Fruit fly (Drosophila melanogaster) whole organism, embryonic: Measurements from ENCODE around the gene CG10413.

ENCODE experiments used
- Atf3 ChIP-seq: fragments of 200-800 bp; sonication (Bioruptor generic); optimal IDR thresholded peaks from 3 replicates; lab custom pipeline; 2016; ENCODE audit warnings: missing biosample characterization, missing genetic modification characterization
- Awh ChIP-seq: fragments of 200-800 bp; sonication (Bioruptor generic); IDR thresholded peaks from 2 replicates; pipeline ENCODE4, ENCODE4 v1.3.6; 2022; ENCODE audit warnings: missing biosample characterization, missing genetic modification characterization
- Blimp-1 ChIP-seq: fragments of 200-800 bp; sonication (Bioruptor generic); optimal IDR thresholded peaks from 3 replicates; lab custom pipeline; 2018; ENCODE audit warnings: missing biosample characterization, missing genetic modification characterization, mild to moderate bottlenecking, moderate library complexity, missing genetic modification reagents
- CG11456 ChIP-seq: fragments of 200-800 bp; sonication (Bioruptor generic); IDR thresholded peaks from 3 replicates; pipeline ENCODE4 v1.3.6; 2022; ENCODE audit warnings: missing biosample characterization, missing genetic modification characterization
- CG11504 ChIP-seq: fragments of 200-800 bp; sonication (Bioruptor generic); optimal IDR thresholded peaks from 3 replicates; lab custom pipeline; 2019; ENCODE audit warnings: missing biosample characterization, mild to moderate bottlenecking, missing genetic modification characterization, moderate library complexity
- CG12769 ChIP-seq: fragments of 200-800 bp; sonication (Bioruptor generic); optimal IDR thresholded peaks from 2 replicates; lab custom pipeline; 2019; ENCODE audit warnings: missing biosample characterization, mild to moderate bottlenecking, missing genetic modification characterization, moderate library complexity
- CG13123 ChIP-seq: fragments of 200-800 bp; sonication (Bioruptor generic); optimal IDR thresholded peaks from 2 replicates; lab custom pipeline; 2016; ENCODE audit warnings: missing biosample characterization, missing genetic modification characterization
- CG13424 ChIP-seq: fragments of 200-800 bp; sonication (Bioruptor generic); optimal IDR thresholded peaks from 2 replicates; lab custom pipeline; 2019; ENCODE audit warnings: missing biosample characterization, mild to moderate bottlenecking, missing genetic modification characterization, moderate library complexity
- CG14441 ChIP-seq: fragments of 200-800 bp; sonication (Bioruptor generic); IDR thresholded peaks from 2 replicates; pipeline ENCODE4 v1.3.6; 2022; ENCODE audit warnings: missing biosample characterization, missing genetic modification characterization
- CG14965 ChIP-seq: fragments of 200-800 bp; sonication (Bioruptor generic); optimal IDR thresholded peaks from 2 replicates; lab custom pipeline; 2016; ENCODE audit warnings: missing biosample characterization, missing genetic modification characterization, borderline replicate concordance
- CG16779 ChIP-seq: fragments of 200-800 bp; sonication (Bioruptor generic); IDR thresholded peaks from 2 replicates; pipeline ENCODE4 v1.3.6; 2022; ENCODE audit warnings: missing biosample characterization, missing genetic modification characterization
- CG18599 ChIP-seq: fragments of 200-800 bp; sonication (Bioruptor generic); optimal IDR thresholded peaks from 3 replicates; lab custom pipeline; 2017; ENCODE audit warnings: missing biosample characterization, missing genetic modification characterization, mild to moderate bottlenecking, moderate library complexity, missing genetic modification reagents
- CG2889 ChIP-seq: fragments of 200-800 bp; sonication (Bioruptor generic); IDR thresholded peaks from 3 replicates; pipeline ENCODE4 v1.3.6; 2022; ENCODE audit warnings: missing biosample characterization, missing genetic modification characterization
- CG3163 ChIP-seq: fragments of 200-800 bp; sonication (Bioruptor generic); optimal IDR thresholded peaks from 3 replicates; lab custom pipeline; 2016; ENCODE audit warnings: missing biosample characterization, missing genetic modification characterization
- CG33557 ChIP-seq: fragments of 200-800 bp; sonication (Bioruptor generic); optimal IDR thresholded peaks from 2 replicates; lab custom pipeline; 2019; ENCODE audit warnings: missing biosample characterization, mild to moderate bottlenecking, missing genetic modification characterization, moderate library complexity
- CG42726 ChIP-seq: fragments of 200-800 bp; sonication (Bioruptor generic); IDR thresholded peaks from 2 replicates; pipeline ENCODE4 v1.3.6; 2022; ENCODE audit warnings: missing biosample characterization, missing genetic modification characterization; ENCODE audit not compliant: partially characterized antibody
- CG6254 ChIP-seq: fragments of 200-800 bp; sonication (Bioruptor generic); optimal IDR thresholded peaks from 3 replicates; lab custom pipeline; 2017; ENCODE audit warnings: mild to moderate bottlenecking, missing biosample characterization, missing genetic modification reagents, missing genetic modification characterization
- CG7987 ChIP-seq: fragments of 200-800 bp; sonication (Bioruptor generic); optimal IDR thresholded peaks from 2 replicates; lab custom pipeline; 2018; ENCODE audit warnings: missing biosample characterization, mild to moderate bottlenecking, missing genetic modification characterization, moderate library complexity
- CG8281 ChIP-seq: fragments of 200-800 bp; sonication (Bioruptor generic); optimal IDR thresholded peaks from 2 replicates; lab custom pipeline; 2018; ENCODE audit warnings: missing biosample characterization, mild to moderate bottlenecking, missing genetic modification characterization, moderate library complexity
- CG8359 ChIP-seq: fragments of 200-800 bp; sonication (Bioruptor generic); optimal IDR thresholded peaks from 2 replicates; lab custom pipeline; 2017; ENCODE audit warnings: missing biosample characterization, mild to moderate bottlenecking, missing genetic modification characterization, borderline replicate concordance
- Ets65A ChIP-seq: fragments of 200-800 bp; sonication (Bioruptor generic); peaks from one replicate; lab custom pipeline; 2016; ENCODE audit warnings: missing biosample characterization, missing genetic modification characterization
- Fer2 ChIP-seq: fragments of 200-800 bp; sonication (Bioruptor generic); optimal IDR thresholded peaks from 2 replicates; lab custom pipeline; 2018; ENCODE audit warnings: missing biosample characterization, mild to moderate bottlenecking, missing genetic modification characterization, moderate library complexity
- Fer3 ChIP-seq: fragments of 200-800 bp; sonication (Bioruptor generic); optimal IDR thresholded peaks from 2 replicates; lab custom pipeline; 2018; ENCODE audit warnings: missing biosample characterization, mild to moderate bottlenecking, missing genetic modification characterization, moderate library complexity
- Jarid2 ChIP-seq: fragments of 200-800 bp; sonication (Bioruptor generic); optimal IDR thresholded peaks from 3 replicates; lab custom pipeline; 2017; ENCODE audit warnings: mild to moderate bottlenecking, missing biosample characterization, missing genetic modification reagents, missing genetic modification characterization
- Lpt ChIP-seq: fragments of >200 bp; optimal IDR thresholded peaks from 2 replicates; lab custom pipeline; 2018; ENCODE audit warnings: missing biosample characterization, missing genetic modification characterization
- MTF-1 ChIP-seq: fragments of 200-800 bp; sonication (Bioruptor generic); optimal IDR thresholded peaks from 2 replicates; lab custom pipeline; 2018; ENCODE audit warnings: missing biosample characterization, mild to moderate bottlenecking, missing genetic modification characterization, borderline replicate concordance
- Ptx1 ChIP-seq: fragments of 200-800 bp; sonication (Bioruptor generic); IDR thresholded peaks from 2 replicates; pipeline ENCODE4 v1.3.6; 2022; ENCODE audit warnings: missing biosample characterization, missing genetic modification characterization
- Sin3A ChIP-seq: fragments of >200 bp; optimal IDR thresholded peaks from 2 replicates; lab custom pipeline; 2018
- Sox100B ChIP-seq: fragments of 200-800 bp; sonication (Bioruptor generic); optimal IDR thresholded peaks from 3 replicates; lab custom pipeline; 2018; ENCODE audit warnings: missing biosample characterization, mild to moderate bottlenecking, missing genetic modification characterization
- Sry-β ChIP-seq: fragments of 200-800 bp; sonication (Bioruptor generic); optimal IDR thresholded peaks from 2 replicates; lab custom pipeline; 2018; ENCODE audit warnings: missing biosample characterization, mild to moderate bottlenecking, missing genetic modification characterization, moderate library complexity
- Stat92E ChIP-seq, 3 experiments: fragments of >200 bp in 2 of 3; fragments of 200-800 bp in 1 of 3; sonication (Bioruptor generic) in 1 of 3; optimal IDR thresholded peaks; 2 replicates each; lab custom pipeline; 2017 to 2019; ENCODE audit warnings: missing biosample characterization in 3 of 3, missing genetic modification characterization in 3 of 3, mild to moderate bottlenecking in 1 of 3, moderate library complexity in 1 of 3
- bab2 ChIP-seq: fragments of 200-800 bp; sonication (Bioruptor generic); optimal IDR thresholded peaks from 2 replicates; lab custom pipeline; 2016; ENCODE audit warnings: missing biosample characterization, missing genetic modification characterization
- bbx ChIP-seq: fragments of 200-800 bp; sonication (Bioruptor generic); IDR thresholded peaks from 2 replicates; pipeline ENCODE4 v1.3.6; 2022; ENCODE audit warnings: missing biosample characterization, missing genetic modification characterization; ENCODE audit not compliant: partially characterized antibody
- bowl ChIP-seq: fragments of 200-800 bp; sonication (Bioruptor generic); IDR thresholded peaks from 2 replicates; pipeline ENCODE4 v1.3.6; 2022; ENCODE audit warnings: missing biosample characterization, missing genetic modification characterization
- cato ChIP-seq: fragments of 200-800 bp; sonication (Bioruptor generic); optimal IDR thresholded peaks from 2 replicates; lab custom pipeline; 2016; ENCODE audit warnings: missing biosample characterization, missing genetic modification characterization, borderline replicate concordance
- crp ChIP-seq, 2 experiments: fragments of 200-800 bp; sonication (Bioruptor generic); optimal IDR thresholded peaks; 2 replicates in 1 of 2; 3 replicates in 1 of 2; lab custom pipeline; 2017; ENCODE audit warnings: missing biosample characterization in 2 of 2, missing genetic modification characterization in 2 of 2, mild to moderate bottlenecking in 1 of 2, moderate library complexity in 1 of 2
- dan ChIP-seq: fragments of 200-800 bp; sonication (Bioruptor generic); IDR thresholded peaks from 2 replicates; pipeline ENCODE4 v1.3.6; 2022; ENCODE audit warnings: missing biosample characterization, missing genetic modification characterization
- ewg ChIP-seq: fragments of 200-800 bp; sonication (Bioruptor generic); optimal IDR thresholded peaks from 3 replicates; lab custom pipeline; 2017; ENCODE audit warnings: mild to moderate bottlenecking, missing biosample characterization, missing genetic modification reagents, missing genetic modification characterization
- fu2 ChIP-seq: fragments of 200-800 bp; sonication (Bioruptor generic); optimal IDR thresholded peaks from 2 replicates; lab custom pipeline; 2016; ENCODE audit warnings: missing biosample characterization, missing genetic modification characterization
- hbn ChIP-seq: fragments of 200-800 bp; sonication (Bioruptor generic); IDR thresholded peaks from 2 replicates; pipeline ENCODE4 v1.3.6; 2022; ENCODE audit warnings: missing biosample characterization, missing genetic modification characterization; ENCODE audit not compliant: partially characterized antibody
- her ChIP-seq: fragments of 200-800 bp; sonication (Bioruptor generic); optimal IDR thresholded peaks from 2 replicates; lab custom pipeline; 2016; ENCODE audit warnings: missing biosample characterization, missing genetic modification characterization
- mirr ChIP-seq: fragments of 200-800 bp; sonication (Bioruptor generic); optimal IDR thresholded peaks from 3 replicates; lab custom pipeline; 2018; ENCODE audit warnings: missing biosample characterization, mild to moderate bottlenecking, missing genetic modification characterization
- mld ChIP-seq: fragments of 200-800 bp; sonication (Bioruptor generic); IDR thresholded peaks from 3 replicates; pipeline ENCODE4 v1.3.6; 2022; ENCODE audit warnings: missing biosample characterization, missing genetic modification characterization; ENCODE audit not compliant: partially characterized antibody
- peb ChIP-seq: fragments of 200-800 bp; sonication (Bioruptor generic); IDR thresholded peaks from 2 replicates; pipeline ENCODE4 v1.3.6; 2022; ENCODE audit warnings: missing biosample characterization, missing genetic modification characterization
- phol ChIP-seq: fragments of 200-800 bp; sonication (Bioruptor generic); optimal IDR thresholded peaks from 3 replicates; lab custom pipeline; 2018; ENCODE audit warnings: missing biosample characterization, mild to moderate bottlenecking, missing genetic modification characterization, moderate library complexity
- row ChIP-seq: fragments of 200-800 bp; sonication (Bioruptor generic); IDR thresholded peaks from 3 replicates; pipeline ENCODE4 v1.3.6; 2022; ENCODE audit warnings: missing biosample characterization, missing genetic modification characterization
- sens ChIP-seq: fragments of 200-800 bp; sonication (Bioruptor generic); peaks from one replicate; lab custom pipeline; 2016; ENCODE audit warnings: missing biosample characterization, missing genetic modification characterization
- stc ChIP-seq: fragments of 200-800 bp; sonication (Bioruptor generic); IDR thresholded peaks from 2 replicates; pipeline ENCODE4 v1.3.6; 2022; ENCODE audit warnings: missing biosample characterization, missing genetic modification characterization
- zfh1 ChIP-seq: fragments of 200-800 bp; sonication (Bioruptor generic); IDR thresholded peaks from 3 replicates; pipeline ENCODE4 v1.3.6; 2022; ENCODE audit warnings: missing biosample characterization, missing genetic modification characterization

The CG10413 gene

dm6 chr2L:18629144-18629543, 24.1 kb upstream of the CG10413 start (continued):
- TF ChIP-seq bbx (GFP tag; lab: Robert Waterston, UW): peak; percentile 23; the same call in 1 of the 2 replicates

DNA sequence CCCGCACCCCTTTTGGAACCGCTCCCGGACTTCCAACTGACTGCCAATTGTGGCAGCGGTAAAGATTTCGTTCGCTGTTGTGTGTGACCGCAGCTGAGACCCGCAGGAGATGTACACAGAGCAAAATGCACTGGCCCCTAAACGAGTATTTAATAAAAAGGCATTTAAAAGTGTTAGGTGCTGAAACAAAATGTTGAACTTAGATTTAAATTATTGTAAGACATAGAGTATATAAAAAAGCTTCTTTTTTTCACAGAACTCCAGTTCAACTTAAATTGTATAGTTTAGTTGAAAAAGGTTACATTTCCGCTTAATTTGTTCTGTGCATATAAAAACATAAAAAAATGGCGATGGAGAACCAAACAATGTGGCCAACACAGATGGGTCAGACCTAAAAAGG, 23.1 kb upstream of the CG10413 start:
- TF ChIP-seq CG18599 (GFP tag; lab: Kevin White, UChicago) (no peak), bowl (GFP tag; lab: Robert Waterston, UW) (no peak), mld (no peak), CG16779 (no peak), CG11504 (peak; percentile 5), Atf3 (GFP tag; lab: Kevin White, UChicago) (no peak), ewg (GFP tag; lab: Kevin White, UChicago) (no peak), Lpt (GFP tag; lab: Kevin White, UChicago) (no peak), zfh1 (GFP tag; lab: Robert Waterston, UW) (no peak), Sin3A (lab: Kevin White, UChicago) (no peak), CG42726 (GFP tag; lab: Robert Waterston, UW) (no peak), crp (GFP tag; optimal IDR thresholded peaks at IDR 0.05; lab: Kevin White, UChicago) (no peak), Fer3 (no peak), CG8281 (no peak), row (GFP tag; lab: Robert Waterston, UW) (peak; percentile 31; the same call in 1 of the 3 replicates), bab2 (no peak), Awh (GFP tag; lab: Robert Waterston, UW) (0 out of 2 replicates have a peak, but pooled peaks have one; percentile 4), CG3163 (GFP tag; lab: Kevin White, UChicago) (no peak), Stat92E (GFP tag; optimal IDR thresholded peaks at IDR 0.05; lab: Kevin White, UChicago) (no peak), CG8359 (no peak), CG13123 (GFP tag; lab: Kevin White, UChicago) (no peak), sens (peak; percentile 69), dan (GFP tag; lab: Robert Waterston, UW) (no peak), CG11456 (GFP tag; lab: Robert Waterston, UW) (no peak), cato (GFP tag; lab: Kevin White, UChicago) (no peak), CG14965 (GFP tag; lab: Kevin White, UChicago) (no peak), her (GFP tag; lab: Kevin White, UChicago) (no peak), mirr (GFP tag; lab: Kevin White, UChicago) (no peak), Ptx1 (GFP tag; lab: Robert Waterston, UW) (no peak), CG33557 (GFP tag; lab: Kevin White, UChicago) (no peak), Ets65A (GFP tag; lab: Kevin White, UChicago) (no peak), CG7987 (GFP tag; lab: Kevin White, UChicago) (no peak), Sry-β (GFP tag; lab: Kevin White, UChicago) (no peak), CG14441 (GFP tag; lab: Robert Waterston, UW) (no peak), peb (no peak), Jarid2 (no peak), hbn (no peak), Blimp-1 (GFP tag; lab: Kevin White, UChicago) (no peak), MTF-1 (GFP tag; lab: Kevin White, UChicago) (no peak), phol (tag; lab: Kevin White, UChicago) (peak; percentile 1), CG2889 (GFP tag; lab: Robert Waterston, UW) (no peak), stc (GFP tag; lab: Robert Waterston, UW) (no peak), fu2 (GFP tag; lab: Kevin White, UChicago) (no peak), Sox100B (no peak), CG6254 (GFP tag; lab: Kevin White, UChicago) (no peak), Fer2 (tag; lab: Kevin White, UChicago) (no peak), CG12769 (tag; lab: Kevin White, UChicago) (no peak), CG13424 (tag; lab: Kevin White, UChicago) (no peak)
